Fruit fly (Drosophila melanogaster) whole organism, embryonic: ENCODE measurements around the gene Cyp4ac2.

Experiments
- Aef1 ChIP-seq: fragments of 200-800 bp; sonication (Bioruptor generic); IDR thresholded peaks from 3 replicates; pipeline ENCODE4 v1.3.6; 2022; ENCODE audit warnings: missing biosample characterization, missing genetic modification characterization
- Awh ChIP-seq: fragments of 200-800 bp; sonication (Bioruptor generic); IDR thresholded peaks from 2 replicates; pipeline ENCODE4, ENCODE4 v1.3.6; 2022; ENCODE audit warnings: missing biosample characterization, missing genetic modification characterization
- B-H2 ChIP-seq: fragments of 200-800 bp; sonication (Bioruptor generic); optimal IDR thresholded peaks from 2 replicates; lab custom pipeline; 2018; ENCODE audit warnings: missing biosample characterization, mild to moderate bottlenecking, missing genetic modification characterization
- Bdp1 ChIP-seq: fragments of 200-800 bp; sonication (Bioruptor generic); optimal IDR thresholded peaks from 3 replicates; lab custom pipeline; 2016; ENCODE audit warnings: missing biosample characterization, missing genetic modification characterization
- Blimp-1 ChIP-seq: fragments of 200-800 bp; sonication (Bioruptor generic); optimal IDR thresholded peaks from 3 replicates; lab custom pipeline; 2018; ENCODE audit warnings: missing biosample characterization, missing genetic modification characterization, mild to moderate bottlenecking, moderate library complexity, missing genetic modification reagents
- CG10366 ChIP-seq: fragments of 200-800 bp; sonication (Bioruptor generic); IDR thresholded peaks from 2 replicates; pipeline ENCODE4 v1.3.6; 2022; ENCODE audit warnings: missing biosample characterization, missing genetic modification characterization
- CG10654 ChIP-seq: fragments of 200-800 bp; sonication (Bioruptor generic); optimal IDR thresholded peaks from 2 replicates; lab custom pipeline; 2016; ENCODE audit warnings: missing biosample characterization, missing genetic modification characterization
- CG11723 ChIP-seq: fragments of 200-800 bp; sonication (Bioruptor generic); optimal IDR thresholded peaks from 2 replicates; lab custom pipeline; 2017; ENCODE audit warnings: missing biosample characterization, mild to moderate bottlenecking, missing genetic modification characterization
- CG13624 ChIP-seq: fragments of 200-800 bp; sonication (Bioruptor generic); optimal IDR thresholded peaks from 2 replicates; lab custom pipeline; 2016; ENCODE audit warnings: missing biosample characterization, missing genetic modification characterization
- CG14050 ChIP-seq: fragments of 200-800 bp; sonication (Bioruptor generic); IDR thresholded peaks from 3 replicates; pipeline ENCODE4 v1.3.6; 2022; ENCODE audit warnings: missing biosample characterization, missing genetic modification characterization
- CG2712 ChIP-seq: fragments of 200-800 bp; optimal IDR thresholded peaks from 3 replicates; lab custom pipeline; 2019; ENCODE audit warnings: missing biosample characterization, mild to moderate bottlenecking, missing genetic modification characterization, moderate library complexity
- CG2875 ChIP-seq: fragments of 200-800 bp; sonication (Bioruptor generic); optimal IDR thresholded peaks from 2 replicates; lab custom pipeline; 2017; ENCODE audit warnings: missing biosample characterization, mild to moderate bottlenecking, missing genetic modification characterization, missing genetic modification reagents
- CG32772 ChIP-seq: fragments of 200-800 bp; sonication (Bioruptor generic); IDR thresholded peaks from 2 replicates; pipeline ENCODE4 v1.3.6; 2022; ENCODE audit warnings: missing biosample characterization, missing genetic modification characterization
- CG4820 ChIP-seq: fragments of 200-800 bp; sonication (Bioruptor generic); optimal IDR thresholded peaks from 3 replicates; lab custom pipeline; 2016; ENCODE audit warnings: missing biosample characterization, missing genetic modification characterization
- Eip74EF ChIP-seq, 2 experiments: fragments of 200-800 bp in 1 of 2; fragments of >200 bp in 1 of 2; sonication (Bioruptor generic) in 1 of 2; optimal IDR thresholded peaks; 2 replicates each; lab custom pipeline; 2017 to 2019; ENCODE audit warnings: missing biosample characterization in 2 of 2, missing genetic modification characterization in 2 of 2, mild to moderate bottlenecking in 1 of 2, moderate library complexity in 1 of 2
- Elba2 ChIP-seq: fragments of 200-800 bp; sonication (Bioruptor generic); optimal IDR thresholded peaks from 3 replicates; lab custom pipeline; 2016; ENCODE audit warnings: missing biosample characterization, missing genetic modification characterization
- Jarid2 ChIP-seq: fragments of 200-800 bp; sonication (Bioruptor generic); optimal IDR thresholded peaks from 3 replicates; lab custom pipeline; 2017; ENCODE audit warnings: mild to moderate bottlenecking, missing biosample characterization, missing genetic modification reagents, missing genetic modification characterization
- Nf-YC ChIP-seq: fragments of 200-800 bp; optimal IDR thresholded peaks from 3 replicates; lab custom pipeline; 2019; ENCODE audit warnings: missing biosample characterization, mild to moderate bottlenecking, missing genetic modification characterization, moderate library complexity
- NfI ChIP-seq: fragments of 200-800 bp; sonication (Bioruptor generic); optimal IDR thresholded peaks from 3 replicates; lab custom pipeline; 2018; ENCODE audit warnings: missing biosample characterization, mild to moderate bottlenecking, missing genetic modification characterization, moderate library complexity
- Pdp1 ChIP-seq, 2 experiments: fragments of 200-800 bp; sonication (Bioruptor generic); optimal IDR thresholded peaks; 3 replicates each; lab custom pipeline; 2016; ENCODE audit warnings: missing biosample characterization in 2 of 2, missing genetic modification characterization in 2 of 2, mild to moderate bottlenecking in 1 of 2, moderate library complexity in 1 of 2
- Scr ChIP-seq: fragments of 200-800 bp; sonication (Bioruptor generic); IDR thresholded peaks from 2 replicates; pipeline ENCODE4 v1.3.6; 2022; ENCODE audit warnings: missing biosample characterization, missing genetic modification characterization; ENCODE audit not compliant: partially characterized antibody
- Side ChIP-seq: fragments of 200-800 bp; sonication (Bioruptor generic); optimal IDR thresholded peaks from 2 replicates; lab custom pipeline; 2016; ENCODE audit warnings: missing biosample characterization, missing genetic modification characterization
- Sry-δ ChIP-seq: fragments of 200-800 bp; sonication (Bioruptor generic); optimal IDR thresholded peaks from 2 replicates; lab custom pipeline; 2016; ENCODE audit warnings: missing biosample characterization, missing genetic modification characterization
- Taf1 ChIP-seq: fragments of 200-800 bp; sonication (Bioruptor generic); IDR thresholded peaks from 2 replicates; pipeline ENCODE4 v1.3.6; 2022; ENCODE audit warnings: missing biosample characterization, missing genetic modification characterization
- Tbp ChIP-seq: fragments of >200 bp; optimal IDR thresholded peaks from 2 replicates; lab custom pipeline; 2018; ENCODE audit warnings: missing biosample characterization, missing genetic modification characterization
- YL-1 ChIP-seq: fragments of 200-800 bp; sonication (Bioruptor generic); optimal IDR thresholded peaks from 3 replicates; lab custom pipeline; 2017; ENCODE audit warnings: missing biosample characterization, mild to moderate bottlenecking, missing genetic modification characterization
- abd-A ChIP-seq: fragments of 200-800 bp; sonication (Bioruptor generic); optimal IDR thresholded peaks from 3 replicates; lab custom pipeline; 2019; ENCODE audit warnings: missing biosample characterization, mild to moderate bottlenecking, missing genetic modification characterization, moderate library complexity
- al ChIP-seq: fragments of 200-800 bp; sonication (Bioruptor generic); IDR thresholded peaks from 2 replicates; pipeline ENCODE4 v1.3.6; 2022; ENCODE audit warnings: missing biosample characterization, missing genetic modification characterization
- amos ChIP-seq: fragments of 200-800 bp; sonication (Bioruptor generic); IDR thresholded peaks from 2 replicates; pipeline ENCODE4 v1.3.6; 2022; ENCODE audit warnings: missing biosample characterization, missing genetic modification characterization; ENCODE audit not compliant: partially characterized antibody
- ci ChIP-seq: fragments of 200-800 bp; sonication (Bioruptor generic); IDR thresholded peaks from 3 replicates; pipeline ENCODE4 v1.3.6; 2022; ENCODE audit warnings: missing biosample characterization, missing genetic modification characterization
- cwo ChIP-seq: fragments of 200-800 bp; sonication (Bioruptor generic); optimal IDR thresholded peaks from 3 replicates; lab custom pipeline; 2017; ENCODE audit warnings: missing biosample characterization, missing genetic modification characterization, mild to moderate bottlenecking, moderate library complexity, missing genetic modification reagents
- esg ChIP-seq: fragments of 200-800 bp; sonication (Bioruptor generic); conservative IDR thresholded peaks from 2 replicates; pipeline ENCODE4 v1.3.6; 2022; ENCODE audit warnings: missing biosample characterization, missing genetic modification characterization
- eve ChIP-seq, 2 experiments: fragments of >200 bp; optimal IDR thresholded peaks; 2 replicates each; lab custom pipeline; 2017; ENCODE audit warnings: missing biosample characterization in 2 of 2, missing genetic modification characterization in 2 of 2
- gce ChIP-seq: fragments of 200-800 bp; sonication (Bioruptor generic); IDR thresholded peaks from 3 replicates; pipeline ENCODE4 v1.3.6; 2022; ENCODE audit warnings: missing biosample characterization, missing genetic modification characterization
- gsb-n ChIP-seq: fragments of 200-800 bp; sonication (Bioruptor generic); optimal IDR thresholded peaks from 3 replicates; lab custom pipeline; 2018; ENCODE audit warnings: missing biosample characterization, mild to moderate bottlenecking, missing genetic modification characterization
- gt ChIP-seq: fragments of 200-800 bp; sonication (Bioruptor generic); IDR thresholded peaks from 2 replicates; pipeline ENCODE4 v1.3.6; 2022; ENCODE audit warnings: missing biosample characterization, missing genetic modification characterization
- kni ChIP-seq: fragments of 200-800 bp; sonication (Bioruptor generic); optimal IDR thresholded peaks from 3 replicates; lab custom pipeline; 2017; ENCODE audit warnings: mild to moderate bottlenecking, missing biosample characterization, missing genetic modification reagents, missing genetic modification characterization
- pan ChIP-seq, 4 experiments: fragments of >200 bp in 3 of 4; fragments of 200-800 bp in 1 of 4; sonication (Bioruptor generic) in 1 of 4; optimal IDR thresholded peaks in 3 of 4; IDR thresholded peaks in 1 of 4; 2 replicates each; pipeline versions ENCODE4 v1.3.6 to Lab custom; 2017 to 2022; ENCODE audit warnings: missing biosample characterization in 2 of 4, missing genetic modification characterization in 2 of 4, mixed read lengths in 1 of 4
- pnt ChIP-seq: fragments of 200-800 bp; sonication (Bioruptor generic); optimal IDR thresholded peaks from 3 replicates; lab custom pipeline; 2016; ENCODE audit warnings: missing biosample characterization, missing genetic modification characterization
- repo ChIP-seq: fragments of 200-800 bp; sonication (Bioruptor generic); optimal IDR thresholded peaks from 2 replicates; lab custom pipeline; 2016; ENCODE audit warnings: missing biosample characterization, missing genetic modification characterization
- seq ChIP-seq: fragments of 200-800 bp; sonication (Bioruptor generic); IDR thresholded peaks from 2 replicates; pipeline ENCODE4 v1.3.6; 2022; ENCODE audit warnings: missing biosample characterization, missing genetic modification characterization
- sqz ChIP-seq: fragments of 200-800 bp; sonication (Bioruptor generic); optimal IDR thresholded peaks from 3 replicates; lab custom pipeline; 2018; ENCODE audit warnings: missing biosample characterization, mild to moderate bottlenecking, missing genetic modification characterization
- stwl ChIP-seq: fragments of 200-800 bp; sonication (Bioruptor generic); optimal IDR thresholded peaks from 3 replicates; lab custom pipeline; 2018; ENCODE audit warnings: missing biosample characterization, mild to moderate bottlenecking, missing genetic modification characterization, moderate library complexity
- tin ChIP-seq: fragments of 200-800 bp; sonication (Bioruptor generic); optimal IDR thresholded peaks from 3 replicates; lab custom pipeline; 2016; ENCODE audit warnings: missing biosample characterization, missing genetic modification characterization
- ttk ChIP-seq: fragments of 200-800 bp; sonication (Bioruptor generic); IDR thresholded peaks from 2 replicates; pipeline ENCODE4 v2.1.2; 2022; ENCODE audit warnings: missing biosample characterization, missing genetic modification characterization
- unpg ChIP-seq: fragments of 200-800 bp; sonication (Bioruptor generic); optimal IDR thresholded peaks from 3 replicates; lab custom pipeline; 2018; ENCODE audit warnings: missing biosample characterization, mild to moderate bottlenecking, missing genetic modification characterization, moderate library complexity

Cyp4ac2 gene

dm6 chr2L:5297289-5297960 lies 31.2 kb downstream of the Cyp4ac2 start (continued):
- TF ChIP-seq eve (GFP tag; optimal IDR thresholded peaks at IDR 0.05; lab: Kevin White, UChicago) = no peak
- peak; percentile 23; the same call in 1 of the 2 replicates for TF ChIP-seq CG10366 (GFP tag; lab: Robert Waterston, UW)
- TF ChIP-seq gsb-n (tag; lab: Kevin White, UChicago) = peak; percentile 49
- TF ChIP-seq CG4820 (GFP tag; lab: Kevin White, UChicago) = peak; percentile 29
- no peak for TF ChIP-seq CG10654
- no peak for TF ChIP-seq Elba2 (GFP tag; lab: Kevin White, UChicago)
- peak; percentile 64 for TF ChIP-seq CG2712 (tag; lab: Kevin White, UChicago)
- no peak for TF ChIP-seq repo (GFP tag; lab: Kevin White, UChicago)
- TF ChIP-seq amos = no peak
- no peak for TF ChIP-seq Awh
- TF ChIP-seq unpg (GFP tag; lab: Kevin White, UChicago) = peak; percentile 49
- TF ChIP-seq stwl (tag; lab: Kevin White, UChicago) = no peak
- no peak for TF ChIP-seq Tbp
- TF ChIP-seq pnt (GFP tag; lab: Kevin White, UChicago) = peak; percentile 26

- TF ChIP-seq Side (GFP tag; lab: Kevin White, UChicago) = no peak
- no peak for TF ChIP-seq Nf-YC (tag; lab: Kevin White, UChicago)
- no peak for TF ChIP-seq pan (optimal IDR thresholded peaks at IDR 0.05; lab: Kevin White, UChicago)
- TF ChIP-seq pan (GFP tag; optimal IDR thresholded peaks at IDR 0.05 in 1 of 2, IDR thresholded peaks at IDR 0.05 in 1 of 2) = no peak
- TF ChIP-seq eve (GFP tag; optimal IDR thresholded peaks at IDR 0.05; lab: Kevin White, UChicago) = peak in 1 of 2 experiments; percentile 4
- TF ChIP-seq al = no peak
- 0 out of 3 replicates have a peak, but pooled peaks have one; percentile 20 for TF ChIP-seq ci (GFP tag; lab: Robert Waterston, UW)
- TF ChIP-seq Pdp1 (GFP tag; optimal IDR thresholded peaks at IDR 0.05; lab: Kevin White, UChicago) = peak in 1 of 2 experiments; percentile 49
- peak; percentile 21 for TF ChIP-seq Blimp-1 (GFP tag; lab: Kevin White, UChicago)
- peak; percentile 70 for TF ChIP-seq sqz (GFP tag; lab: Kevin White, UChicago)
- TF ChIP-seq kni (GFP tag; lab: Kevin White, UChicago) = peak; percentile 67
These were observed 31.7 kb downstream of the Cyp4ac2 start for dm6 chr2L:5297961-5298311.

- TF ChIP-seq Sry-δ (GFP tag; lab: Kevin White, UChicago) (no peak), Eip74EF (GFP tag; optimal IDR thresholded peaks at IDR 0.05; lab: Kevin White, UChicago) (peak in 1 of 2 experiments; percentile 85), NfI (GFP tag; lab: Kevin White, UChicago) (peak; percentile 70), CG11723 (peak; percentile 81), CG13624 (GFP tag; lab: Kevin White, UChicago) (no peak), Jarid2 (GFP tag; lab: Kevin White, UChicago) (peak; percentile 52), CG14050 (GFP tag; lab: Robert Waterston, UW) (peak; percentile 51; the same call in 2 of the 3 replicates), esg (peak; percentile 88), tin (peak; percentile 82), B-H2 (GFP tag; lab: Kevin White, UChicago) (no peak), ttk (GFP tag; lab: Robert Waterston, UW) (peak; percentile 76), seq (peak; percentile 87), Taf1 (peak; percentile 40; the same call in 1 of the 2 replicates), Scr (GFP tag; lab: Robert Waterston, UW) (no peak), Aef1 (GFP tag; lab: Robert Waterston, UW) (peak; percentile 62), CG2875 (peak; percentile 89), Bdp1 (peak; percentile 45), gce (0 out of 3 replicates have a peak, but pooled peaks have one; percentile 32), cwo (GFP tag; lab: Kevin White, UChicago) (peak; percentile 76), gt (GFP tag; lab: Robert Waterston, UW) (peak; percentile 69), YL-1 (GFP tag; lab: Kevin White, UChicago) (peak; percentile 23), CG32772 (GFP tag; lab: Robert Waterston, UW) (peak; percentile 77), abd-A (tag; lab: Kevin White, UChicago) (no peak)
These were observed 32.9 kb downstream of the Cyp4ac2 start for dm6 chr2L:5298978-5299627.
